Worm (Caenorhabditis elegans) whole organism, L4/young adult: ENCODE data around the gene M02D8.7.

Experiments
- W03F9.2 ChIP-seq: fragments of 150-350 bp; optimal IDR thresholded peaks from 2 replicates; lab custom pipeline; 2014; ENCODE audit warnings: missing biosample characterization, missing genetic modification characterization
- dao-5 ChIP-seq: sonication (generic microtip); optimal IDR thresholded peaks from 2 replicates; lab custom pipeline; 2016; ENCODE audit warnings: missing genotype, missing genetic modification characterization, moderate library complexity, missing compliant biosample characterization
- him-1 ChIP-seq: sonication (generic microtip); optimal IDR thresholded peaks from 2 replicates; lab custom pipeline; 2016; ENCODE audit warnings: missing genotype, missing genetic modification reagents, missing genetic modification characterization, missing compliant biosample characterization

DNA sequence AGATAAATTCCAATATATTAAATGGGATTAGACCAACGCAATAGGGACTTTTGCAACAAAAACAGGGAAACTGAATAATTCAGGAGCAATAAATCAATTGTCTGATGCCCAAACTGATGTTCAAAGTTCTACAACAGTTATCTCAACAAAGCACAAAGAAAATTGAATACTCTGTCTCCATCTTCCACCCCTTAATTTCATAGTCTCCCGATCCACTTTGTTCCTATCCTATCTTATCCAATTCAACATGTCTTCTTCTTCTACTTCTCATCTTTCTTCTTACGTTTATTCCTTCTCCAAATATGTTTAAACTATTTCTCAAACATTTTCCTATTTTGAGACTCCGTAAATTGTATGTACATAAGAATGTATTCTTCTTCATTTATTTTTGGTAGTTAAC lies 27.5 kb upstream of the M02D8.7 start:
- TF ChIP-seq him-1: no peak
- no peak for TF ChIP-seq W03F9.2 (tag; lab: Kevin White, UChicago)
- TF ChIP-seq dao-5 (tag; lab: Kevin White, UChicago): no peak
